Fruit fly (Drosophila melanogaster) whole organism, embryonic: ENCODE data around the gene Coa8.
A peak's percentile ranks its signal among the peaks of the same experiment; 100 is the strongest.

Experiments used
- Adf1 ChIP-seq: fragments of 200-800 bp; sonication (Bioruptor generic); IDR thresholded peaks from 2 replicates; pipeline ENCODE4 v1.3.6; 2022; ENCODE audit warnings: missing biosample characterization, missing genetic modification characterization
- Atf6 ChIP-seq: fragments of 200-800 bp; sonication (Bioruptor generic); IDR thresholded peaks from 2 replicates; pipeline ENCODE4 v1.3.6; 2022; ENCODE audit warnings: missing biosample characterization, missing genetic modification characterization
- Awh ChIP-seq: fragments of 200-800 bp; sonication (Bioruptor generic); IDR thresholded peaks from 2 replicates; pipeline ENCODE4, ENCODE4 v1.3.6; 2022; ENCODE audit warnings: missing biosample characterization, missing genetic modification characterization
- C15 ChIP-seq: fragments of 200-800 bp; sonication (Bioruptor generic); IDR thresholded peaks from 3 replicates; pipeline ENCODE4 v1.3.6; 2022; ENCODE audit warnings: missing biosample characterization, missing genetic modification characterization
- CG10431 ChIP-seq: fragments of 200-800 bp; sonication (Bioruptor generic); optimal IDR thresholded peaks from 3 replicates; lab custom pipeline; 2018; ENCODE audit warnings: missing biosample characterization, mild to moderate bottlenecking, missing genetic modification characterization
- CG10979 ChIP-seq: fragments of 200-800 bp; sonication (Bioruptor generic); optimal IDR thresholded peaks from 2 replicates; lab custom pipeline; 2018; ENCODE audit warnings: missing biosample characterization, mild to moderate bottlenecking, missing genetic modification characterization, moderate library complexity
- CG12659 ChIP-seq: fragments of 200-800 bp; sonication (Bioruptor generic); optimal IDR thresholded peaks from 3 replicates; lab custom pipeline; 2017; ENCODE audit warnings: mild to moderate bottlenecking, missing biosample characterization, missing genetic modification reagents, missing genetic modification characterization
- CG13424 ChIP-seq: fragments of 200-800 bp; sonication (Bioruptor generic); optimal IDR thresholded peaks from 2 replicates; lab custom pipeline; 2019; ENCODE audit warnings: missing biosample characterization, mild to moderate bottlenecking, missing genetic modification characterization, moderate library complexity
- CG13624 ChIP-seq: fragments of 200-800 bp; sonication (Bioruptor generic); optimal IDR thresholded peaks from 2 replicates; lab custom pipeline; 2016; ENCODE audit warnings: missing biosample characterization, missing genetic modification characterization
- CG13775 ChIP-seq: fragments of 200-800 bp; sonication (Bioruptor generic); optimal IDR thresholded peaks from 3 replicates; lab custom pipeline; 2017; ENCODE audit warnings: missing biosample characterization, mild to moderate bottlenecking, missing genetic modification characterization
- CG1647 ChIP-seq: fragments of 200-800 bp; sonication (Bioruptor generic); optimal IDR thresholded peaks from 3 replicates; lab custom pipeline; 2016; ENCODE audit warnings: missing biosample characterization, missing genetic modification characterization
- CG17802 ChIP-seq: fragments of 200-800 bp; sonication (Bioruptor generic); optimal IDR thresholded peaks from 2 replicates; lab custom pipeline; 2018; ENCODE audit warnings: missing biosample characterization, mild to moderate bottlenecking, missing genetic modification characterization, moderate library complexity
- CG2116 ChIP-seq: fragments of 200-800 bp; sonication (Bioruptor generic); optimal IDR thresholded peaks from 3 replicates; lab custom pipeline; 2018; ENCODE audit warnings: missing biosample characterization, mild to moderate bottlenecking, missing genetic modification characterization
- CG2120 ChIP-seq: fragments of 200-800 bp; sonication (Bioruptor generic); optimal IDR thresholded peaks from 3 replicates; lab custom pipeline; 2016; ENCODE audit warnings: missing biosample characterization, missing genetic modification characterization
- CG2202 ChIP-seq: fragments of 200-800 bp; sonication (Bioruptor generic); optimal IDR thresholded peaks from 2 replicates; lab custom pipeline; 2018; ENCODE audit warnings: missing biosample characterization, mild to moderate bottlenecking, missing genetic modification characterization
- CG3281 ChIP-seq: fragments of 200-800 bp; sonication (Bioruptor generic); optimal IDR thresholded peaks from 3 replicates; lab custom pipeline; 2017; ENCODE audit warnings: missing biosample characterization, mild to moderate bottlenecking, missing genetic modification characterization
- CG4820 ChIP-seq: fragments of 200-800 bp; sonication (Bioruptor generic); optimal IDR thresholded peaks from 3 replicates; lab custom pipeline; 2016; ENCODE audit warnings: missing biosample characterization, missing genetic modification characterization
- CG6175 ChIP-seq: fragments of 200-800 bp; sonication (Bioruptor generic); IDR thresholded peaks from 3 replicates; pipeline ENCODE4 v1.3.6; 2022; ENCODE audit warnings: missing biosample characterization, missing genetic modification characterization
- CG8388 ChIP-seq: fragments of 200-800 bp; sonication (Bioruptor generic); optimal IDR thresholded peaks from 2 replicates; lab custom pipeline; 2019; ENCODE audit warnings: missing biosample characterization, mild to moderate bottlenecking, missing genetic modification characterization, moderate library complexity
- CG9609 ChIP-seq: fragments of 200-800 bp; sonication (Bioruptor generic); optimal IDR thresholded peaks from 3 replicates; lab custom pipeline; 2016; ENCODE audit warnings: missing biosample characterization, missing genetic modification characterization
- CG9876 ChIP-seq: fragments of 200-800 bp; sonication (Bioruptor generic); optimal IDR thresholded peaks from 2 replicates; lab custom pipeline; 2016; ENCODE audit warnings: missing biosample characterization, missing genetic modification characterization
- CoRest ChIP-seq: fragments of 200-800 bp; sonication (Bioruptor generic); optimal IDR thresholded peaks from 3 replicates; lab custom pipeline; 2018; ENCODE audit warnings: missing biosample characterization, mild to moderate bottlenecking, missing genetic modification characterization, moderate library complexity
- Elba2 ChIP-seq: fragments of 200-800 bp; sonication (Bioruptor generic); optimal IDR thresholded peaks from 3 replicates; lab custom pipeline; 2016; ENCODE audit warnings: missing biosample characterization, missing genetic modification characterization
- Gsc ChIP-seq: fragments of 200-800 bp; sonication (Bioruptor generic); IDR thresholded peaks from 2 replicates; pipeline ENCODE4 v1.3.6; 2022; ENCODE audit warnings: missing biosample characterization, missing genetic modification characterization
- Lhr ChIP-seq: fragments of 200-800 bp; sonication (Bioruptor generic); optimal IDR thresholded peaks from 3 replicates; lab custom pipeline; 2017; ENCODE audit warnings: mild to moderate bottlenecking, missing biosample characterization, missing genetic modification reagents, missing genetic modification characterization
- MESR4 ChIP-seq: fragments of 200-800 bp; sonication (Bioruptor generic); optimal IDR thresholded peaks from 2 replicates; lab custom pipeline; 2018; ENCODE audit warnings: missing biosample characterization, mild to moderate bottlenecking, missing genetic modification characterization, moderate library complexity
- NfI ChIP-seq: fragments of 200-800 bp; sonication (Bioruptor generic); optimal IDR thresholded peaks from 3 replicates; lab custom pipeline; 2018; ENCODE audit warnings: missing biosample characterization, mild to moderate bottlenecking, missing genetic modification characterization, moderate library complexity
- Sry-δ ChIP-seq: fragments of 200-800 bp; sonication (Bioruptor generic); optimal IDR thresholded peaks from 2 replicates; lab custom pipeline; 2016; ENCODE audit warnings: missing biosample characterization, missing genetic modification characterization
- ase ChIP-seq: fragments of 200-800 bp; sonication (Bioruptor generic); IDR thresholded peaks from 3 replicates; pipeline ENCODE4 v1.3.6; 2022; ENCODE audit warnings: missing biosample characterization, missing genetic modification characterization
- ash1 ChIP-seq: fragments of 200-800 bp; sonication (Bioruptor generic); optimal IDR thresholded peaks from 2 replicates; lab custom pipeline; 2018; ENCODE audit warnings: missing biosample characterization, mild to moderate bottlenecking, missing genetic modification characterization
- bcd ChIP-seq: fragments of 200-800 bp; sonication (Bioruptor generic); optimal IDR thresholded peaks from 2 replicates; lab custom pipeline; 2017; ENCODE audit warnings: missing biosample characterization, mild to moderate bottlenecking, missing genetic modification characterization
- dpn ChIP-seq, 2 experiments: fragments of 200-800 bp; sonication (Bioruptor generic); optimal IDR thresholded peaks; 3 replicates each; lab custom pipeline; 2016; ENCODE audit warnings: missing biosample characterization in 2 of 2, missing genetic modification characterization in 2 of 2
- ewg ChIP-seq: fragments of 200-800 bp; sonication (Bioruptor generic); optimal IDR thresholded peaks from 3 replicates; lab custom pipeline; 2017; ENCODE audit warnings: mild to moderate bottlenecking, missing biosample characterization, missing genetic modification reagents, missing genetic modification characterization
- grau ChIP-seq: fragments of 200-800 bp; optimal IDR thresholded peaks from 3 replicates; lab custom pipeline; 2019; ENCODE audit warnings: missing biosample characterization, mild to moderate bottlenecking, missing genetic modification characterization, moderate library complexity
- jing ChIP-seq: fragments of 200-800 bp; sonication (Bioruptor generic); optimal IDR thresholded peaks from 2 replicates; lab custom pipeline; 2018; ENCODE audit warnings: missing biosample characterization, mild to moderate bottlenecking, missing genetic modification characterization
- lab ChIP-seq: fragments of 200-800 bp; sonication (Bioruptor generic); optimal IDR thresholded peaks from 3 replicates; lab custom pipeline; 2017; ENCODE audit warnings: missing biosample characterization, missing genetic modification characterization, mild to moderate bottlenecking, moderate library complexity, missing genetic modification reagents
- mirr ChIP-seq: fragments of 200-800 bp; sonication (Bioruptor generic); optimal IDR thresholded peaks from 3 replicates; lab custom pipeline; 2018; ENCODE audit warnings: missing biosample characterization, mild to moderate bottlenecking, missing genetic modification characterization
- odd ChIP-seq: fragments of 200-800 bp; sonication (Bioruptor generic); optimal IDR thresholded peaks from 2 replicates; lab custom pipeline; 2017; ENCODE audit warnings: missing biosample characterization, mild to moderate bottlenecking, missing genetic modification characterization
- onecut ChIP-seq: fragments of 200-800 bp; sonication (Bioruptor generic); IDR thresholded peaks from 2 replicates; pipeline ENCODE4 v1.3.6; 2022; ENCODE audit warnings: missing biosample characterization, missing genetic modification characterization
- pan ChIP-seq, 4 experiments: fragments of >200 bp in 3 of 4; fragments of 200-800 bp in 1 of 4; sonication (Bioruptor generic) in 1 of 4; optimal IDR thresholded peaks in 3 of 4; IDR thresholded peaks in 1 of 4; 2 replicates each; pipeline versions ENCODE4 v1.3.6 to Lab custom; 2017 to 2022; ENCODE audit warnings: missing biosample characterization in 2 of 4, missing genetic modification characterization in 2 of 4, mixed read lengths in 1 of 4
- pros ChIP-seq: fragments of 200-800 bp; sonication (Bioruptor generic); optimal IDR thresholded peaks from 3 replicates; lab custom pipeline; 2019; ENCODE audit warnings: missing biosample characterization, mild to moderate bottlenecking, missing genetic modification characterization, moderate library complexity
- ro ChIP-seq: fragments of 200-800 bp; sonication (Bioruptor generic); IDR thresholded peaks from 2 replicates; pipeline ENCODE4 v1.3.6; 2022; ENCODE audit warnings: missing biosample characterization, missing genetic modification characterization
- sens-2 ChIP-seq: fragments of 200-800 bp; sonication (Bioruptor generic); IDR thresholded peaks from 2 replicates; pipeline ENCODE4 v1.3.6; 2022; ENCODE audit warnings: missing biosample characterization, missing genetic modification characterization
- sima ChIP-seq: fragments of 200-800 bp; sonication (Bioruptor generic); optimal IDR thresholded peaks from 2 replicates; lab custom pipeline; 2016; ENCODE audit warnings: missing biosample characterization, missing genetic modification characterization
- slp2 ChIP-seq: fragments of 200-800 bp; sonication (Bioruptor generic); optimal IDR thresholded peaks from 2 replicates; lab custom pipeline; 2016; ENCODE audit warnings: missing biosample characterization, missing genetic modification characterization
- tap ChIP-seq: fragments of 200-800 bp; optimal IDR thresholded peaks from 3 replicates; lab custom pipeline; 2019; ENCODE audit warnings: missing biosample characterization, mild to moderate bottlenecking, missing genetic modification characterization, moderate library complexity
- toy ChIP-seq: fragments of 200-800 bp; sonication (Bioruptor generic); IDR thresholded peaks from 2 replicates; pipeline ENCODE4 v1.3.6; 2022; ENCODE audit warnings: missing biosample characterization, missing genetic modification characterization
- tx ChIP-seq: fragments of 200-800 bp; sonication (Bioruptor generic); optimal IDR thresholded peaks from 2 replicates; lab custom pipeline; 2016; ENCODE audit warnings: missing biosample characterization, missing genetic modification characterization
- unpg ChIP-seq: fragments of 200-800 bp; sonication (Bioruptor generic); optimal IDR thresholded peaks from 3 replicates; lab custom pipeline; 2018; ENCODE audit warnings: missing biosample characterization, mild to moderate bottlenecking, missing genetic modification characterization, moderate library complexity
- usp ChIP-seq: fragments of >200 bp; optimal IDR thresholded peaks from 2 replicates; lab custom pipeline; 2017; ENCODE audit warnings: missing biosample characterization, missing genetic modification characterization
- wdn ChIP-seq: fragments of 200-800 bp; sonication (Bioruptor generic); IDR thresholded peaks from 2 replicates; pipeline ENCODE4 v1.3.6; 2022; ENCODE audit warnings: missing biosample characterization, missing genetic modification characterization

Gene Coa8

dm6 chrX:1880139-1880556, at the start of gene Coa8 (continued):
- TF ChIP-seq CG2116 (GFP tag; lab: Kevin White, UChicago) (peak; percentile 3), Awh (0 out of 2 replicates have a peak, but pooled peaks have one; percentile 42), Sry-δ (GFP tag; lab: Kevin White, UChicago) (peak; percentile 52), mirr (GFP tag; lab: Kevin White, UChicago) (peak; percentile 32), CG10431 (peak; percentile 8), CoRest (tag; lab: Kevin White, UChicago) (peak; percentile 25), Elba2 (GFP tag; lab: Kevin White, UChicago) (peak; percentile 22), CG1647 (GFP tag; lab: Kevin White, UChicago) (no peak), slp2 (GFP tag; lab: Kevin White, UChicago) (no peak), CG2202 (tag; lab: Kevin White, UChicago) (no peak), wdn (GFP tag; lab: Robert Waterston, UW) (no peak), ash1 (GFP tag; lab: Kevin White, UChicago) (no peak), NfI (GFP tag; lab: Kevin White, UChicago) (peak; percentile 51), CG9609 (GFP tag; lab: Kevin White, UChicago) (peak; percentile 66), ewg (GFP tag; lab: Kevin White, UChicago) (no peak), odd (GFP tag; lab: Kevin White, UChicago) (no peak), usp (GFP tag; lab: Kevin White, UChicago) (no peak), unpg (peak; percentile 53), jing (no peak), CG10979 (tag; lab: Kevin White, UChicago) (no peak), sima (GFP tag; lab: Kevin White, UChicago) (no peak), CG3281 (GFP tag; lab: Kevin White, UChicago) (peak; percentile 21), toy (GFP tag; lab: Robert Waterston, UW) (no peak), CG13775 (GFP tag; lab: Kevin White, UChicago) (no peak), bcd (GFP tag; lab: Kevin White, UChicago) (peak; percentile 37), sens-2 (GFP tag; lab: Robert Waterston, UW) (no peak), CG6175 (GFP tag; lab: Robert Waterston, UW) (no peak), pros (GFP tag; lab: Kevin White, UChicago) (no peak), Lhr (GFP tag; lab: Kevin White, UChicago) (peak; percentile 31), CG13424 (tag; lab: Kevin White, UChicago) (peak; percentile 62), tap (tag; lab: Kevin White, UChicago) (no peak), CG8388 (no peak), ro (no peak), CG9876 (peak; percentile 17), MESR4 (GFP tag; lab: Kevin White, UChicago) (no peak), CG4820 (GFP tag; lab: Kevin White, UChicago) (no peak), ase (GFP tag; lab: Robert Waterston, UW) (no peak), CG2120 (GFP tag; lab: Kevin White, UChicago) (peak; percentile 52), tx (no peak), Adf1 (GFP tag; lab: Robert Waterston, UW) (no peak), CG12659 (GFP tag; lab: Kevin White, UChicago) (peak; percentile 25), lab (GFP tag; lab: Kevin White, UChicago) (no peak), pan (optimal IDR thresholded peaks at IDR 0.05; lab: Kevin White, UChicago) (no peak), pan (GFP tag; optimal IDR thresholded peaks at IDR 0.05 in 1 of 2, IDR thresholded peaks at IDR 0.05 in 1 of 2) (peak in 1 of 2 experiments; percentile 54), Gsc (GFP tag; lab: Robert Waterston, UW) (no peak), CG13624 (GFP tag; lab: Kevin White, UChicago) (peak; percentile 40), C15 (GFP tag; lab: Robert Waterston, UW) (no peak), CG17802 (tag; lab: Kevin White, UChicago) (no peak), onecut (GFP tag; lab: Robert Waterston, UW) (0 out of 2 replicates have a peak, but pooled peaks have one; percentile 11), Atf6 (GFP tag; lab: Robert Waterston, UW) (peak; percentile 55; the same call in 1 of the 2 replicates), grau (tag; lab: Kevin White, UChicago) (peak; percentile 48), dpn (GFP tag; optimal IDR thresholded peaks at IDR 0.05; lab: Kevin White, UChicago) (peak; percentile 24 to 26)
